Fruit fly (Drosophila melanogaster): ENCODE measurements around the gene ry.

Gene ry

DNA sequence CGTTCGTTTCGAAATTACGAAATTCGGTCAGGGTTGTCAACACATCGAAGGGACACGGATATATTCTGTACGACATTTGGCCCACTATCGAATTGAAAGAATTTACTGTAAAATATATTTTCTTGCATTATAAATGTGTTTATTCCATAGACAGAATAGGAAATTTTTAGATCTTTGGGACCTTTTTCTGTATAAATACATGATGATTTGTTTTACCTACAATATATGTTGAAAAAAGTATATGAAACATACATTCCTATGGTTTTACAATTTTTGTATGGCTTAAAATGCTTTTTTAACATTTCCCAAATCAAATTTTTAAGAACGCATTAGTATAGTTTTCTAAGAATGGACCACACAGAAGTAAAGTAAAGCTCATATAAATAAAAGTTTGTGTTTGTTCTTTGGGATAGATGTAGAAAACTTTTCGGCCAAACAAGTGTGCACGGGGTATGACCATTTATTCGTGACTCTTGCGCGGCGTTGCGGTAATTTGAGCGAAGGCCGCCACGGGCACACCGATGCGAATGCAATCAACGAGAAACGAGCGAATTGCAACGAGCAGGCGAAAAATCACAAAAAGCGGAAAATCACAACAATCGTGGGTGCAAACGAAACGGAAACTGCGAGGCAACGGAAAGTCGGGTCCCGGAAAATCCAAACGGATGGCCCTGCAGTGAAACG, 34.6 kb upstream of the ry start, which contains the start of the genes CG17327, CG44194 and CG7518:
Gene CG17327, minus strand, starts transcription at position 177 of the 684 bp plus-strand sequence.
Gene CG44194, minus strand, starts transcription at position 177 of the 684 bp plus-strand sequence.
Gene CG7518, plus strand, starts transcription at position 540 of the 684 bp plus-strand sequence.
- TF ChIP-seq Mnt (GFP tag; optimal IDR thresholded peaks at IDR 0.05) (peak; percentile 56), CG12768 (GFP tag; optimal IDR thresholded peaks at IDR 0.05) (no peak), cnc (optimal IDR thresholded peaks at IDR 0.05) (no peak), CG14711 (tag; optimal IDR thresholded peaks at IDR 0.05) (peak; percentile 84), tj (GFP tag; optimal IDR thresholded peaks at IDR 0.05) (peak; percentile 17), cic (GFP tag; optimal IDR thresholded peaks at IDR 0.05) (peak; percentile 14), ovo (GFP tag; optimal IDR thresholded peaks at IDR 0.05) (no peak), CG11617 (GFP tag; optimal IDR thresholded peaks at IDR 0.05) (peak; percentile 34), Crg-1 (GFP tag; optimal IDR thresholded peaks at IDR 0.05) (no peak), toe (GFP tag; optimal IDR thresholded peaks at IDR 0.05) (peak; percentile 27), CG7101 (tag; optimal IDR thresholded peaks at IDR 0.05) (no peak), bab1 (GFP tag; optimal IDR thresholded peaks at IDR 0.05) (peak; percentile 5), kay (GFP tag; ENCODE audit: borderline replicate concordance) (no peak), CG5204 (GFP tag; optimal IDR thresholded peaks at IDR 0.05) (no peak), Hr96 (GFP tag; optimal IDR thresholded peaks at IDR 0.05) (peak; percentile 52), CG7045 (GFP tag; optimal IDR thresholded peaks at IDR 0.05) (no peak), CG33017 (tag; optimal IDR thresholded peaks at IDR 0.05) (no peak)

DNA sequence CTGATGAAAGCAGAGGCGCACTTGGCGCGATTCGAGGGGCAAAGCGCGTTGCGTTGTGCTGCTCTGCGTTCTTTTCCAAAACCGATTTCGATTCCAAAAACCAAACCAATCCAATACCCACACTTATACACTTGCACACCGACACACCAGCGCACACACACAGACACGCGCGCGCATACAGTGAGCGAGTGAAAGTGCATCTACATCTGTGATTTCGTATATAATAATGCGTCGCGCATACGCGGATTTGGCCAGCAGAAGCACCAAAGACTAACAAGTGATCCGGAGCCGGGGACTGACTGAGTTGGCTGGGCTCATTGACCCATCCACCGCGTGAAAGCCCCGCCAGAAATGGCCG, 34.1 kb upstream of the ry start:
- TF ChIP-seq CG7045 (GFP tag; optimal IDR thresholded peaks at IDR 0.05): no peak
- no peak for TF ChIP-seq Clk (GFP tag; optimal IDR thresholded peaks at IDR 0.05)
- TF ChIP-seq cnc (optimal IDR thresholded peaks at IDR 0.05): no peak
- no peak for TF ChIP-seq CG12768 (GFP tag; optimal IDR thresholded peaks at IDR 0.05)

DNA sequence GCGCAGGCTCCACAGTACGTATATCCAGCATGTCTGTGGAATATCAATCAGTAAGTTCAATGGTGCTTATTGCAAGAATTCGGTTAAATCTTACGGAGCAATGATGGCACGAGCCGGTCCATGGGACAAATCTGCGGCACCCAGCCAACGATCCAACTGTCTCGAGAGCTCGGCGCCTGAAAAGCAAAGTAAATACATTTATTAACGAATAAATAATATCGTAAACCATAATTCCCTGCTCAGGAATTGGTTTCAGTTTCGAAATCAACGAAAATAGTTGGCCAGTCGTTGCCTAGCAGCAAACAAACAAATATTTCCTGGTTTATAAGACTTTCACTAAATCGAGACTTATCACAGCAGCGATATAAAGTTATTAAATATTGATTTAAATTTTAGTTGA, 22.7 kb upstream of the ry start, which contains the start of gene CG11656:
Gene CG11656, plus strand, starts transcription at position 301 of the 400 bp plus-strand sequence.
- TF ChIP-seq tj (GFP tag; optimal IDR thresholded peaks at IDR 0.05) (no peak), cnc (optimal IDR thresholded peaks at IDR 0.05) (no peak), Hr96 (GFP tag; optimal IDR thresholded peaks at IDR 0.05) (no peak), CG7101 (tag; optimal IDR thresholded peaks at IDR 0.05) (no peak), ovo (GFP tag; optimal IDR thresholded peaks at IDR 0.05) (no peak)

DNA sequence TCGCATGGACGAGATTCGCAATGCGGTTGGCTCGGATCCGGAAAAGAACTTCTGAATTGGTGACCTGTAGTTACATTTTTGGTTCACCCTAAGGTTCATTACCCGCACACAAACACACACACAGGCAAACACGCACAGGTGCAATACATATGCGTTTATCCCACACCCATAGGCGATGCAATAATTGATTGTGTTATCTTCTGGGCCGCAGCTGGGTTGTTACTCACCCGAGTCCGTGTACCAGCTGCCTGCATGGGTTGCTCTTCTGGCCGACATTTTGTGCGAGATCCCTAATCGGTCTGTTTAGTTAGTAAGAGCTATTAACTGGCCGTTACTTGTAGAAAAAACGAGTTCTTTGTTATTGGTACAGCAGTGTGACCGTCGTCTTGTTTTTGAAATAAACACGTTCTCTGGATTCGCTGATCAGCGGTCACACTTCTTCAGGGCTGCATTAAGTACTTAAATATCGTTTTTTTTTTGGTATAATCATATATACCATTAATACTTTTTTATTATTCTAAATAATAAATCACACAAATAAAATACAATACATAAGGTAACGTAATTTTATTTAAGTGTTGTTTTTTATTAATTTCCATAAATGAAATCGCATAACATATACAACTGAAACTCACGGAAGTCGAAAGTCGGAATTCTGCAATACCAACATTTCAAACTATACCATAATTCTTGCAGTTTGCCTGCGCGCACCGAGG, 21.3 kb upstream of the ry start, which contains the start of gene CG8031:
Gene CG8031, minus strand, starts transcription at position 406 of the 716 bp plus-strand sequence.
- TF ChIP-seq bab1 (GFP tag; optimal IDR thresholded peaks at IDR 0.05): peak; percentile 21
- no peak for TF ChIP-seq Crg-1 (GFP tag; optimal IDR thresholded peaks at IDR 0.05)
- no peak for TF ChIP-seq CG11617 (GFP tag; optimal IDR thresholded peaks at IDR 0.05)
- no peak for TF ChIP-seq kay (GFP tag; ENCODE audit: borderline replicate concordance)
- TF ChIP-seq pad (GFP tag; optimal IDR thresholded peaks at IDR 0.05): no peak
- TF ChIP-seq toe (GFP tag; optimal IDR thresholded peaks at IDR 0.05): no peak
- no peak for TF ChIP-seq cnc (optimal IDR thresholded peaks at IDR 0.05)
- no peak for TF ChIP-seq Clk (GFP tag; optimal IDR thresholded peaks at IDR 0.05)
- no peak for TF ChIP-seq CG12768 (GFP tag; optimal IDR thresholded peaks at IDR 0.05)
- TF ChIP-seq ovo (GFP tag; optimal IDR thresholded peaks at IDR 0.05): no peak
- no peak for TF ChIP-seq CG1620 (GFP tag; optimal IDR thresholded peaks at IDR 0.05)
- TF ChIP-seq Mnt (GFP tag; optimal IDR thresholded peaks at IDR 0.05): peak; percentile 51
- TF ChIP-seq Hr96 (GFP tag; optimal IDR thresholded peaks at IDR 0.05): no peak
- TF ChIP-seq CG7101 (tag; optimal IDR thresholded peaks at IDR 0.05): peak; percentile 53

DNA sequence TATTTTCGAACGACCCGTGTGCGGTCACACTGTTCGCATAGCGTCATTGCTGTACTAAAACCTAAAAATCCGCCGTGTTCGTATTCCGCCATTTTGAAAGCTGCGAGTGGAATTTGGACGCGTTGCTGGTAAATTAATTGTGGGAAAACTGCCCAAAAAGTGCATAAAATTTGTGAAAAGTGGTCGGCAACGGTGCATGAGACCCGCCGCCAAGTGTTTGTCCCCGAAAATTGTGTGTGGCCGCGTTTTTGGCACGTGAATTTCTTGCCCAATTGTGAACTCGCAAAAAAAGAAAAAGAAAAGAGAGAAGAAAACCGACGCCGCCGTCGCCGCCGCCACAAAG, 20.7 kb upstream of the ry start, which contains the start of gene CtBP:
Gene CtBP, plus strand, starts transcription at position 29 of the 343 bp plus-strand sequence.
- TF ChIP-seq pad (GFP tag; optimal IDR thresholded peaks at IDR 0.05): no peak
- TF ChIP-seq Hr96 (GFP tag; optimal IDR thresholded peaks at IDR 0.05): no peak
- TF ChIP-seq kay (GFP tag; ENCODE audit: borderline replicate concordance): no peak
- TF ChIP-seq CG7045 (GFP tag; optimal IDR thresholded peaks at IDR 0.05): no peak
- TF ChIP-seq CG12768 (GFP tag; optimal IDR thresholded peaks at IDR 0.05): no peak
- TF ChIP-seq CG11617 (GFP tag; optimal IDR thresholded peaks at IDR 0.05): no peak
- no peak for TF ChIP-seq toe (GFP tag; optimal IDR thresholded peaks at IDR 0.05)
- TF ChIP-seq CG7101 (tag; optimal IDR thresholded peaks at IDR 0.05): no peak
- TF ChIP-seq cic (GFP tag; optimal IDR thresholded peaks at IDR 0.05): no peak

DNA sequence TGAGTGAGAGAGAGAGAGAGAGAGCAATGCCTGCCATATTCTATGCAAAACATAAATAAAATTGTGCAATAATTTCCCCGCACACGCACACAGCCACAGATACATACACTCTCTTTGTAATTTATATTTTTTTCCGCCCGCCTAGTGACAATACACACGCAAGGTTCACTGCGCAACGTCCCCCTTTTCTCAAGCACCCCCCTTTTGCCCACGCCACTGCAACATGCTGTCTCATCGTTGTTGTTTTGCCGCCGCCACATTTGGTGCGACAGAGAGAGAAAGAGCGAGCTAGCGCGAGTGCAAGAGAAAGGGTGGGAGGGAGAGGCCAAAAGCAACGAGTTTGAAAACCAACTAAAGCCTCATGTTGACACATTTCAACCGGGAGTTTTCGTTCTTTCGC, 20.0 kb upstream of the ry start:
- peak; percentile 83 for TF ChIP-seq cic (GFP tag; optimal IDR thresholded peaks at IDR 0.05)
- peak; percentile 42 for TF ChIP-seq CG33017 (tag; optimal IDR thresholded peaks at IDR 0.05)
- peak; percentile 30 for TF ChIP-seq Clk (GFP tag; optimal IDR thresholded peaks at IDR 0.05)
- TF ChIP-seq Hr96 (GFP tag; optimal IDR thresholded peaks at IDR 0.05): peak; percentile 72
- peak; percentile 6 for TF ChIP-seq bab1 (GFP tag; optimal IDR thresholded peaks at IDR 0.05)
- TF ChIP-seq kay (GFP tag; ENCODE audit: borderline replicate concordance): no peak
- TF ChIP-seq CG12768 (GFP tag; optimal IDR thresholded peaks at IDR 0.05): peak; percentile 80
- TF ChIP-seq cnc (optimal IDR thresholded peaks at IDR 0.05): peak; percentile 91 to 95
- TF ChIP-seq CG5204 (GFP tag; optimal IDR thresholded peaks at IDR 0.05): no peak
- TF ChIP-seq Crg-1 (GFP tag; optimal IDR thresholded peaks at IDR 0.05): peak; percentile 63
- TF ChIP-seq CG7045 (GFP tag; optimal IDR thresholded peaks at IDR 0.05): peak; percentile 34
- peak; percentile 48 for TF ChIP-seq ovo (GFP tag; optimal IDR thresholded peaks at IDR 0.05)
- peak; percentile 80 for TF ChIP-seq tj (GFP tag; optimal IDR thresholded peaks at IDR 0.05)
- peak; percentile 71 for TF ChIP-seq CG1620 (GFP tag; optimal IDR thresholded peaks at IDR 0.05)
- TF ChIP-seq CG14711 (tag; optimal IDR thresholded peaks at IDR 0.05): peak; percentile 63
- TF ChIP-seq toe (GFP tag; optimal IDR thresholded peaks at IDR 0.05): peak; percentile 37
- TF ChIP-seq CG11617 (GFP tag; optimal IDR thresholded peaks at IDR 0.05): peak; percentile 65
- peak; percentile 87 for TF ChIP-seq pad (GFP tag; optimal IDR thresholded peaks at IDR 0.05)
- TF ChIP-seq CG7101 (tag; optimal IDR thresholded peaks at IDR 0.05): peak; percentile 62
- TF ChIP-seq Mnt (GFP tag; optimal IDR thresholded peaks at IDR 0.05): peak; percentile 84

Data from whole organism, adult.